Worm (Caenorhabditis elegans): ENCODE data around the gene F40G12.7.

Gene F40G12.7

ce11 chrV:14324502-14325467 is 50.4 kb downstream of the F40G12.7 start, which contains the start of the genes F47B8.4 and F47B8.18:
Gene F47B8.4, minus strand, starts transcription at chrV:14324673.
Gene F47B8.18, minus strand, starts transcription at chrV:14325464.
- TF ChIP-seq him-1 (tag; optimal IDR thresholded peaks at IDR 0.05) (no peak), dao-5 (tag; optimal IDR thresholded peaks at IDR 0.05) (no peak), W03F9.2 (tag; optimal IDR thresholded peaks at IDR 0.05) (no peak)
